Worm (Caenorhabditis elegans): Measurements from ENCODE around the gene hipr-1.
A peak's percentile ranks its signal among the peaks of the same experiment; 100 is the strongest.

The hipr-1 gene

ce11 chrIII:8769253-8769652 lies 49.3 kb downstream of the hipr-1 start, which contains the start of gene K02D10.1:
Gene K02D10.1, plus strand, starts transcription at chrIII:8769536.
- no peak for TF ChIP-seq klf-2 (GFP tag; conservative IDR thresholded peaks at IDR 0.05)
- TF ChIP-seq T22C8.4 (GFP tag; IDR thresholded peaks at IDR 0.05), result peak; percentile 50; the same call in 1 of the 2 replicates

- TF ChIP-seq klf-2 (GFP tag; conservative IDR thresholded peaks at IDR 0.05), result no peak
- TF ChIP-seq ztf-29 (GFP tag; IDR thresholded peaks at IDR 0.05), result no peak
- no peak for TF ChIP-seq tab-1 (GFP tag; IDR thresholded peaks at IDR 0.05)
- TF ChIP-seq T22C8.4 (GFP tag; IDR thresholded peaks at IDR 0.05), result no peak
- TF ChIP-seq cog-1 (tag; optimal IDR thresholded peaks at IDR 0.05), result no peak
- TF ChIP-seq ztf-23 (GFP tag; IDR thresholded peaks at IDR 0.05), result no peak
- no peak for TF ChIP-seq ref-1 (GFP tag; conservative IDR thresholded peaks at IDR 0.05)
- no peak for TF ChIP-seq flt-1 (GFP tag; IDR thresholded peaks at IDR 0.05)
- no peak for TF ChIP-seq med-1 (GFP tag; optimal IDR thresholded peaks at IDR 0.05; ENCODE audit: insufficient read depth)
These were observed 50.2 kb downstream of the hipr-1 start for ce11 chrIII:8770243-8770642.

- no peak for TF ChIP-seq flt-1 (GFP tag; IDR thresholded peaks at IDR 0.05)
- TF ChIP-seq tab-1 (GFP tag; IDR thresholded peaks at IDR 0.05), result no peak
- no peak for TF ChIP-seq T22C8.4 (GFP tag; IDR thresholded peaks at IDR 0.05)
- no peak for TF ChIP-seq ztf-29 (GFP tag; IDR thresholded peaks at IDR 0.05)
- no peak for TF ChIP-seq klf-2 (GFP tag; conservative IDR thresholded peaks at IDR 0.05)
- no peak for TF ChIP-seq ref-1 (GFP tag; conservative IDR thresholded peaks at IDR 0.05)
- TF ChIP-seq ztf-23 (GFP tag; IDR thresholded peaks at IDR 0.05), result no peak
- no peak for TF ChIP-seq med-1 (GFP tag; optimal IDR thresholded peaks at IDR 0.05; ENCODE audit: insufficient read depth)
- no peak for TF ChIP-seq cog-1 (tag; optimal IDR thresholded peaks at IDR 0.05)
These were observed 51.2 kb downstream of the hipr-1 start, which contains the start of gene K02D10.2 for ce11 chrIII:8771162-8771561. Gene K02D10.2, minus strand, starts transcription at chrIII:8771262.

ce11 chrIII:8771851-8772250 lies 51.8 kb downstream of the hipr-1 start, which contains the start of gene K02D10.3:
Gene K02D10.3, minus strand, starts transcription at chrIII:8771951.
- no peak for TF ChIP-seq klf-2 (GFP tag; conservative IDR thresholded peaks at IDR 0.05)

- no peak for TF ChIP-seq tab-1 (GFP tag; IDR thresholded peaks at IDR 0.05)
- no peak for TF ChIP-seq ztf-23 (GFP tag; IDR thresholded peaks at IDR 0.05)
- no peak for TF ChIP-seq flt-1 (GFP tag; IDR thresholded peaks at IDR 0.05)
- TF ChIP-seq med-1 (GFP tag; optimal IDR thresholded peaks at IDR 0.05; ENCODE audit: insufficient read depth), result no peak
- no peak for TF ChIP-seq klf-2 (GFP tag; conservative IDR thresholded peaks at IDR 0.05)
- no peak for TF ChIP-seq ref-1 (GFP tag; conservative IDR thresholded peaks at IDR 0.05)
- TF ChIP-seq ztf-29 (GFP tag; IDR thresholded peaks at IDR 0.05), result no peak
- TF ChIP-seq cog-1 (tag; optimal IDR thresholded peaks at IDR 0.05), result no peak
- TF ChIP-seq T22C8.4 (GFP tag; IDR thresholded peaks at IDR 0.05), result no peak
These were observed 52.5 kb downstream of the hipr-1 start for ce11 chrIII:8772428-8773027.

- TF ChIP-seq klf-2 (GFP tag; conservative IDR thresholded peaks at IDR 0.05), result no peak
These were observed 53.4 kb downstream of the hipr-1 start for ce11 chrIII:8773375-8773774.
